Fruit fly (Drosophila melanogaster): ENCODE data around the gene CG14042.

The CG14042 gene

DNA sequence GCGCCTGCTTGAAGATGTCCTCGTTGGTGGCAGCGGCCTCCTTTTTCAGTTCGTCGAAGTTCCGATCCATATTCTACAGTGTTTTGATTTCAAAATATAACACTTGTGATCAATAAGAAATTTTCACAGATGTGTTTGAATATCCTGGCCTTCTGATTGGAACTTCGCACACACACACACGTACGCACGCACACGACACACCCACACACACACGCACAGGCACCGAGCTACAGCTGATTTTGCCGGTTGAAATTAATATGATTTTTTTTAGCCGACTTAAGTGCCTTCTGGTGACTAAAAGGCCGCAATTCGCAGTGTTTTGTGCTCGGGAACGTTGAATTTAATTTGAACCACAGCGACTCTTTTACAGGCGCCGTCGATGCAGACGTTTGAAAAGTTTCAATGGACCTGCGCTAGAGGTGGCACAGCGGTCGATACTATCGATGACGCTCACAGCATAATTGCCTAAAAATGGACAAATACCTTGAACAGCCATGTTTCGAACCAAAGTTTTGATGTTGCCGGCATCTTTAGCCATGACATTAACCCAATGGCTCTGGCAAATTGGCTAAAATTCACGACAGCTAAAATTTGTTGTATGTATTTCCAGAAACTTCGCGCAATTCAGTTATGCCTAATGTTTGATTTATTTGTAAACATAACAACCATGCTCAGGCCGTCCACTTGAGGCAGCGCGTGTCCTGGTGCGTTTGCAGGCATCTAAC, 28.0 kb upstream of the CG14042 start, which contains the start of gene Rtnl1 (continued):
- no peak for TF ChIP-seq BtbVII (GFP tag; optimal IDR thresholded peaks at IDR 0.05)
- TF ChIP-seq hb (GFP tag; IDR thresholded peaks at IDR 0.05; ENCODE audit: partially characterized antibody), result peak; percentile 79
- TF ChIP-seq CG12391 (tag; optimal IDR thresholded peaks at IDR 0.05), result peak; percentile 51
- peak; percentile 16 for TF ChIP-seq zfh2 (GFP tag; optimal IDR thresholded peaks at IDR 0.05)
- TF ChIP-seq CG15011 (GFP tag; optimal IDR thresholded peaks at IDR 0.05), result no peak
- TF ChIP-seq GATAe (GFP tag; conservative IDR thresholded peaks at IDR 0.05), result no peak
- no peak for TF ChIP-seq CG31224 (GFP tag; IDR thresholded peaks at IDR 0.05)
- peak; percentile 21 for TF ChIP-seq Nf-YB (GFP tag; optimal IDR thresholded peaks at IDR 0.05)
- TF ChIP-seq CG6765 (GFP tag; optimal IDR thresholded peaks at IDR 0.05), result no peak
- TF ChIP-seq sd (tag; optimal IDR thresholded peaks at IDR 0.05), result peak; percentile 88
- peak; percentile 97 for TF ChIP-seq CG13287 (GFP tag; IDR thresholded peaks at IDR 0.05; ENCODE audit: partially characterized antibody)
- TF ChIP-seq repo (GFP tag; optimal IDR thresholded peaks at IDR 0.05), result peak; percentile 26
- no peak for TF ChIP-seq CG5245 (GFP tag; optimal IDR thresholded peaks at IDR 0.05)
- TF ChIP-seq sna (GFP tag; IDR thresholded peaks at IDR 0.05; ENCODE audit: partially characterized antibody), result peak; percentile 82
- no peak for TF ChIP-seq tap (tag; optimal IDR thresholded peaks at IDR 0.05)
- TF ChIP-seq CG10366 (GFP tag; IDR thresholded peaks at IDR 0.05), result no peak
- TF ChIP-seq fd64A (GFP tag; optimal IDR thresholded peaks at IDR 0.05), result no peak
- TF ChIP-seq CG1832 (GFP tag; optimal IDR thresholded peaks at IDR 0.05), result no peak
- no peak for TF ChIP-seq CG17802 (tag; optimal IDR thresholded peaks at IDR 0.05)
- no peak for TF ChIP-seq CG4282 (GFP tag; optimal IDR thresholded peaks at IDR 0.05)
- peak; percentile 37 for TF ChIP-seq grau (tag; optimal IDR thresholded peaks at IDR 0.05)
- no peak for TF ChIP-seq Usf (GFP tag; optimal IDR thresholded peaks at IDR 0.05)
- no peak for TF ChIP-seq pnt (GFP tag; optimal IDR thresholded peaks at IDR 0.05)
- TF ChIP-seq nom (GFP tag; optimal IDR thresholded peaks at IDR 0.05), result peak; percentile 30
- TF ChIP-seq gcm (GFP tag; optimal IDR thresholded peaks at IDR 0.05), result peak; percentile 3
- TF ChIP-seq bbx (GFP tag; IDR thresholded peaks at IDR 0.05; ENCODE audit: partially characterized antibody), result peak; percentile 90
- no peak for TF ChIP-seq Neu2 (GFP tag; optimal IDR thresholded peaks at IDR 0.05; ENCODE audit: borderline replicate concordance)

DNA sequence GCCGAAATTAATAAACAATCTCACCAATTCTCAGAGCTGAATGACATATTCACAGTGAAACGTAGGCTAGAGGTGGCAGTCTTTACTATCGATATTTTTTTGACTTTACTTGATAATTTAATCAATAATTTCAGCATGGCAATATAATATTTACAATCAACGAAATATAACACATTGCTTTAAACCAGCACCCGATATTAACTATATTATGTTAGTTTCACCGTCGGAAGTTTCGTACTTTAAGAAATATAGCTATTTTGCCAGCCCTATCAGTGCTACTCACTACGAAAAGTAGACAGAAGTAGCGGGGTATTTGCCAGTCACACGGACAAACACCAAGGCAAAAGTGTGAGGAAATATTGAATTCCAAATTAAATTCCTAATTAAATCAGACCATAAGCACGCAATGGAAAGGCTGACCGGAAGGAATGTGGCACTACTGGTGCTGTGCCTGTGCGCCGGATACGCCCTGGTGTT, 26.7 kb upstream of the CG14042 start, which contains the start of the genes CG31917, Tfb5 and SelT:
CG31917 (minus strand) TSS at position 51 of the 477 bp plus-strand sequence.
Tfb5 (minus strand) TSS at position 51 of the 477 bp plus-strand sequence.
SelT (plus strand) TSS at position 139 of the 477 bp plus-strand sequence.
- TF ChIP-seq CG16815 (GFP tag; optimal IDR thresholded peaks at IDR 0.05) (no peak), jigr1 (GFP tag; IDR thresholded peaks at IDR 0.05) (no peak), peb (GFP tag; IDR thresholded peaks at IDR 0.05) (no peak), usp (GFP tag; optimal IDR thresholded peaks at IDR 0.05) (no peak), Atf-2 (GFP tag; optimal IDR thresholded peaks at IDR 0.05) (peak; percentile 30), sob (GFP tag; IDR thresholded peaks at IDR 0.05) (peak; percentile 32; the same call in 1 of the 2 replicates), crol (GFP tag; IDR thresholded peaks at IDR 0.05) (no peak), CG7786 (GFP tag; optimal IDR thresholded peaks at IDR 0.05) (peak; percentile 39), Eip74EF (GFP tag; optimal IDR thresholded peaks at IDR 0.05) (peak in 1 of 2 experiments; percentile 4), psq (GFP tag; optimal IDR thresholded peaks at IDR 0.05) (no peak), CG2875 (GFP tag; optimal IDR thresholded peaks at IDR 0.05) (no peak), grau (tag; optimal IDR thresholded peaks at IDR 0.05) (peak; percentile 69), sug (tag; optimal IDR thresholded peaks at IDR 0.05) (no peak), jumu (GFP tag; optimal IDR thresholded peaks at IDR 0.05) (peak; percentile 46), CG4328 (GFP tag; optimal IDR thresholded peaks at IDR 0.05) (peak; percentile 5), CG6254 (GFP tag; optimal IDR thresholded peaks at IDR 0.05) (no peak), gro (GFP tag; optimal IDR thresholded peaks at IDR 0.05) (peak; percentile 45), hbn (GFP tag; IDR thresholded peaks at IDR 0.05; ENCODE audit: partially characterized antibody) (peak; percentile 65), CG6683 (GFP tag; optimal IDR thresholded peaks at IDR 0.05) (no peak), CG7839 (tag; optimal IDR thresholded peaks at IDR 0.05) (peak; percentile 59), CG30431 (GFP tag; optimal IDR thresholded peaks at IDR 0.05) (no peak), Myb (GFP tag; optimal IDR thresholded peaks at IDR 0.05) (peak; percentile 14), CG2712 (tag; optimal IDR thresholded peaks at IDR 0.05) (peak; percentile 73), h (optimal IDR thresholded peaks at IDR 0.05) (no peak)
